Worm (Caenorhabditis elegans) whole organism, midembryonic: ENCODE results near the gene cope-1.

ENCODE experiments used
- med-1 ChIP-seq: sonication (generic microtip); optimal IDR thresholded peaks from 2 replicates; lab custom pipeline; 2017; ENCODE audit warnings: missing genetic modification characterization, mild to moderate bottlenecking, missing compliant biosample characterization, antibody characterized with exemption, missing genetic modification reagents; ENCODE audit not compliant: insufficient read depth
- ztf-29 ChIP-seq: fragments of 200-800 bp; sonication (Bioruptor generic); IDR thresholded peaks from 2 replicates; pipeline ENCODE4 v1.3.6; 2022; ENCODE audit warnings: missing genetic modification reagents, missing genetic modification characterization, missing compliant biosample characterization

DNA sequence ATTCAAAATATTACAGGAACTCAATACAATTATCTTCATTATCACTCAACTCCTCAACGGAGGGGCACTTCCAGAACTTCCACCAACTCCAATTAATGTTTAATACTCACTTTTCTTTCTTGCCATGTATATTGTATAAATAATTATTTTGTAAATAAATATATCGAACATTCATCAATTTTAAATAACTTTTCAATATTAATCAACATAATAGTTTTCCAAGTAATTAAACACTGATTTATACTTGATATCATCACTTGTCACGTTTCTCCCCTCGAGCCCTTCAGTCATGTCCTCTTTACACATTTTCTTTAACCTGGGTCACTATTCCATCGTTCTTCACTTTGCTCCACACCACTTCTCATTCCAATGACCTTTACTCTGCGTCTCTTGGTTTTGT, 23.1 kb upstream of the cope-1 start, which contains the start of gene mig-18:
- TF ChIP-seq ztf-29 (GFP tag; lab: Robert Waterston, UW) (no peak), med-1 (GFP tag; lab: Kevin White, UChicago) (no peak)
